Worm (Caenorhabditis elegans) whole organism, L2 larva: Measurements from ENCODE around the gene bcs-1.

Experiments
- C34F6.9 ChIP-seq: fragments of 150-350 bp; optimal IDR thresholded peaks from 2 replicates; lab custom pipeline; 2014; ENCODE audit warnings: missing biosample characterization, missing genetic modification characterization
- F13H6.1 ChIP-seq: sonication (generic microtip); optimal IDR thresholded peaks from 2 replicates; lab custom pipeline; 2016; ENCODE audit warnings: missing genetic modification characterization, missing compliant biosample characterization
- Y55F3AM.14 ChIP-seq: fragments of 200-800 bp; sonication (Bioruptor generic); optimal IDR thresholded peaks from 2 replicates; lab custom pipeline; 2018; ENCODE audit warnings: mild to moderate bottlenecking, missing genetic modification characterization, missing compliant biosample characterization
- ZK546.5 ChIP-seq: sonication (generic microtip); optimal IDR thresholded peaks from 2 replicates; lab custom pipeline; 2017; ENCODE audit warnings: missing biosample characterization, missing genetic modification characterization
- alr-1 ChIP-seq: fragments of 150-350 bp; optimal IDR thresholded peaks from 2 replicates; lab custom pipeline; 2014; ENCODE audit warnings: missing biosample characterization, missing genetic modification characterization
- aly-2 ChIP-seq: fragments of 150-350 bp; optimal IDR thresholded peaks from 2 replicates; lab custom pipeline; 2014; ENCODE audit warnings: missing biosample characterization, missing genetic modification characterization
- ama-1 ChIP-seq: fragments of 150-350 bp; optimal IDR thresholded peaks from 2 replicates; lab custom pipeline; 2018; ENCODE audit warnings: inconsistent platforms
- blmp-1 ChIP-seq: sonication (generic microtip); optimal IDR thresholded peaks from 2 replicates; lab custom pipeline; 2017; ENCODE audit warnings: missing genetic modification characterization, mild to moderate bottlenecking, missing compliant biosample characterization, antibody characterized with exemption, moderate library complexity; ENCODE audit not compliant: insufficient read depth
- ceh-16 ChIP-seq: fragments of 150-350 bp; optimal IDR thresholded peaks from 2 replicates; lab custom pipeline; 2014; ENCODE audit warnings: missing biosample characterization, missing genetic modification characterization
- ceh-82 ChIP-seq: fragments of 150-350 bp; optimal IDR thresholded peaks from 2 replicates; lab custom pipeline; 2014; ENCODE audit warnings: missing biosample characterization, missing genetic modification characterization
- crh-2 ChIP-seq: sonication (generic microtip); optimal IDR thresholded peaks from 2 replicates; lab custom pipeline; 2017; ENCODE audit warnings: missing biosample characterization, missing genetic modification characterization
- dmd-4 ChIP-seq: sonication (generic microtip); optimal IDR thresholded peaks from 2 replicates; lab custom pipeline; 2017; ENCODE audit warnings: missing biosample characterization, missing genetic modification characterization
- egl-27 ChIP-seq: sonication (generic microtip); optimal IDR thresholded peaks from 3 replicates; lab custom pipeline; 2017; ENCODE audit warnings: missing biosample characterization, missing genetic modification reagents, missing genetic modification characterization
- elt-1 ChIP-seq: fragments of 150-350 bp; optimal IDR thresholded peaks from 2 replicates; lab custom pipeline; 2014; ENCODE audit warnings: missing biosample characterization, missing genetic modification characterization
- elt-3 ChIP-seq: sonication (generic microtip); optimal IDR thresholded peaks from 2 replicates; lab custom pipeline; 2017; ENCODE audit warnings: missing biosample characterization, missing genetic modification characterization
- fos-1 ChIP-seq: fragments of 150-350 bp; optimal IDR thresholded peaks from 2 replicates; lab custom pipeline; 2014; ENCODE audit warnings: missing biosample characterization, missing genetic modification characterization
- gmeb-1 ChIP-seq: fragments of 150-350 bp; optimal IDR thresholded peaks from 2 replicates; lab custom pipeline; 2014; ENCODE audit warnings: missing biosample characterization, missing genetic modification characterization
- lin-11 ChIP-seq: fragments of 150-350 bp; sonication (generic microtip); optimal IDR thresholded peaks from 2 replicates; lab custom pipeline; 2014; ENCODE audit warnings: missing biosample characterization, missing genetic modification characterization, inconsistent platforms, mixed read lengths
- lin-39 ChIP-seq: fragments of 150-350 bp; optimal IDR thresholded peaks from 2 replicates; lab custom pipeline; 2014; ENCODE audit warnings: missing biosample characterization, missing genetic modification reagents, missing genetic modification characterization
- lsy-2 ChIP-seq, 2 experiments: fragments of 150-350 bp in 1 of 2; sonication (generic microtip) in 1 of 2; optimal IDR thresholded peaks; 2 replicates each; lab custom pipeline; 2014 to 2017; ENCODE audit warnings: missing biosample characterization in 2 of 2, missing genetic modification characterization in 2 of 2
- mab-5 ChIP-seq: fragments of 150-350 bp; optimal IDR thresholded peaks from 2 replicates; lab custom pipeline; 2014; ENCODE audit warnings: missing biosample characterization, missing genetic modification characterization
- mbf-1 ChIP-seq: sonication (generic microtip); optimal IDR thresholded peaks from 2 replicates; lab custom pipeline; 2017; ENCODE audit warnings: missing biosample characterization, missing genetic modification characterization
- mdl-1 ChIP-seq, 2 experiments: fragments of 150-350 bp in 1 of 2; sonication (generic microtip) in 1 of 2; optimal IDR thresholded peaks; 2 replicates each; lab custom pipeline; 2017; ENCODE audit warnings: missing biosample characterization in 2 of 2, missing genetic modification characterization in 2 of 2
- nhr-10 ChIP-seq: sonication (generic microtip); optimal IDR thresholded peaks from 2 replicates; lab custom pipeline; 2017; ENCODE audit warnings: missing biosample characterization, missing genetic modification characterization
- nhr-11 ChIP-seq: fragments of 150-350 bp; optimal IDR thresholded peaks from 2 replicates; lab custom pipeline; 2014; ENCODE audit warnings: missing biosample characterization, missing genetic modification characterization
- nhr-12 ChIP-seq: fragments of 150-350 bp; optimal IDR thresholded peaks from 2 replicates; lab custom pipeline; 2014; ENCODE audit warnings: missing biosample characterization, missing genetic modification characterization
- nhr-129 ChIP-seq: fragments of 150-350 bp; optimal IDR thresholded peaks from 2 replicates; lab custom pipeline; 2014; ENCODE audit warnings: missing biosample characterization, missing genetic modification characterization
- nhr-21 ChIP-seq: fragments of 150-350 bp; optimal IDR thresholded peaks from 2 replicates; lab custom pipeline; 2014; ENCODE audit warnings: missing biosample characterization, missing genetic modification characterization
- nhr-23 ChIP-seq: fragments of 150-350 bp; optimal IDR thresholded peaks from 2 replicates; lab custom pipeline; 2014; ENCODE audit warnings: missing biosample characterization, missing genetic modification reagents, missing genetic modification characterization
- nhr-25 ChIP-seq: fragments of 150-350 bp; sonication (generic microtip); optimal IDR thresholded peaks from 3 replicates; lab custom pipeline; 2014; ENCODE audit warnings: missing biosample characterization, missing genetic modification characterization
- nhr-6 ChIP-seq: fragments of 150-350 bp; optimal IDR thresholded peaks from 2 replicates; lab custom pipeline; 2014; ENCODE audit warnings: missing biosample characterization, missing genetic modification characterization
- nhr-77 ChIP-seq: fragments of 150-350 bp; optimal IDR thresholded peaks from 2 replicates; lab custom pipeline; 2014; ENCODE audit warnings: missing biosample characterization, missing genetic modification characterization
- peb-1 ChIP-seq: fragments of 150-350 bp; optimal IDR thresholded peaks from 2 replicates; lab custom pipeline; 2014; ENCODE audit warnings: missing biosample characterization, missing genetic modification characterization
- sem-4 ChIP-seq: fragments of 150-350 bp; optimal IDR thresholded peaks from 2 replicates; lab custom pipeline; 2014; ENCODE audit warnings: missing biosample characterization, missing genetic modification reagents, missing genetic modification characterization
- skn-1 ChIP-seq: sonication (generic microtip); optimal IDR thresholded peaks from 2 replicates; lab custom pipeline; 2017; ENCODE audit warnings: missing biosample characterization, missing genetic modification characterization
- sma-3 ChIP-seq: sonication (generic microtip); optimal IDR thresholded peaks from 2 replicates; lab custom pipeline; 2016; ENCODE audit warnings: missing genetic modification reagents, missing genetic modification characterization, missing compliant biosample characterization
- sma-9 ChIP-seq, 2 experiments: fragments of 150-350 bp in 1 of 2; sonication (generic microtip) in 1 of 2; optimal IDR thresholded peaks; 2 replicates each; lab custom pipeline; 2014 to 2016; ENCODE audit warnings: missing genetic modification characterization in 2 of 2, mild to moderate bottlenecking in 1 of 2, missing biosample characterization in 1 of 2, missing compliant biosample characterization in 1 of 2, missing genetic modification reagents in 1 of 2, moderate library complexity in 1 of 2
- snpc-4 ChIP-seq: fragments of 150-350 bp; optimal IDR thresholded peaks from 2 replicates; lab custom pipeline; 2014; ENCODE audit warnings: missing biosample characterization, missing genetic modification characterization
- unc-39 ChIP-seq: fragments of 150-350 bp; optimal IDR thresholded peaks from 2 replicates; lab custom pipeline; 2014; ENCODE audit warnings: missing biosample characterization, missing genetic modification characterization
- unc-55 ChIP-seq: fragments of 150-350 bp; sonication (generic microtip); optimal IDR thresholded peaks from 3 replicates; lab custom pipeline; 2014; ENCODE audit warnings: missing biosample characterization, missing genetic modification reagents, missing genetic modification characterization
- unc-62 ChIP-seq: fragments of 150-350 bp; optimal IDR thresholded peaks from 2 replicates; lab custom pipeline; 2014; ENCODE audit warnings: missing biosample characterization, missing genetic modification reagents, missing genetic modification characterization
- zag-1 ChIP-seq: fragments of 150-350 bp; optimal IDR thresholded peaks from 2 replicates; lab custom pipeline; 2014; ENCODE audit warnings: missing biosample characterization, missing genetic modification characterization
- ztf-1 ChIP-seq: fragments of 200-800 bp; sonication (Bioruptor generic); conservative IDR thresholded peaks from 2 replicates; pipeline ENCODE4 v1.3.6; 2022; ENCODE audit warnings: missing genetic modification characterization, missing compliant biosample characterization
- ztf-11 ChIP-seq: sonication (generic microtip); optimal IDR thresholded peaks from 2 replicates; lab custom pipeline; 2017; ENCODE audit warnings: missing biosample characterization, missing genetic modification characterization
- ztf-4 ChIP-seq: fragments of 150-350 bp; optimal IDR thresholded peaks from 2 replicates; lab custom pipeline; 2014; ENCODE audit warnings: missing biosample characterization, missing genetic modification characterization

Gene bcs-1

DNA sequence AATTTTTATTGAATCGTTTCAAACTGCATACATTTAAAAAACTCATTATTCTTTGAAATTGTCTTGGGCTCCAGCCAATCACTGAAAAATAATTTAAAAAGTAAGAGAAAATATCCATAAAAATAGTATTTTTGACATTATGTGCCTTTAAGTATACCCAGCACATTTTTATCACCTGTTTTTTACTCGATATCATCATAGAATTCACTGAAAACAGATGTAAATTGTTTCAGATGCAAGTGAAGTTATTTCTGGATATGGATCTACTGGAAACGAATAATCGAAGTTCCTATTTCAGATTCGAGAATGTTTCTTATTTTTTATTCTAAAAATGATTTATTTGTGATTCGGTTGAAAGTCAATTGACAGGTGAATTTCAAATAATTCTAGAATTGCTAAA is 16.3 kb upstream of the bcs-1 start:
- TF ChIP-seq egl-27: no peak
- no peak for TF ChIP-seq nhr-10 (tag; lab: Kevin White, UChicago)
- TF ChIP-seq gmeb-1 (tag; lab: Kevin White, UChicago): no peak
- TF ChIP-seq ceh-16 (tag; lab: Kevin White, UChicago): no peak
- no peak for TF ChIP-seq mbf-1 (tag; lab: Kevin White, UChicago)
- no peak for TF ChIP-seq mab-5 (tag; lab: Kevin White, UChicago)
- no peak for TF ChIP-seq ztf-1 (GFP tag; lab: Robert Waterston, UW)
- no peak for TF ChIP-seq sma-3 (GFP tag; lab: Kevin White, UChicago)
- TF ChIP-seq nhr-11 (tag; lab: Kevin White, UChicago): no peak
- TF ChIP-seq zag-1 (tag; lab: Kevin White, UChicago): no peak
- TF ChIP-seq nhr-25 (tag; lab: Kevin White, UChicago): no peak
- no peak for TF ChIP-seq skn-1 (tag; lab: Kevin White, UChicago)
- no peak for TF ChIP-seq unc-55 (GFP tag; lab: Kevin White, UChicago)

DNA sequence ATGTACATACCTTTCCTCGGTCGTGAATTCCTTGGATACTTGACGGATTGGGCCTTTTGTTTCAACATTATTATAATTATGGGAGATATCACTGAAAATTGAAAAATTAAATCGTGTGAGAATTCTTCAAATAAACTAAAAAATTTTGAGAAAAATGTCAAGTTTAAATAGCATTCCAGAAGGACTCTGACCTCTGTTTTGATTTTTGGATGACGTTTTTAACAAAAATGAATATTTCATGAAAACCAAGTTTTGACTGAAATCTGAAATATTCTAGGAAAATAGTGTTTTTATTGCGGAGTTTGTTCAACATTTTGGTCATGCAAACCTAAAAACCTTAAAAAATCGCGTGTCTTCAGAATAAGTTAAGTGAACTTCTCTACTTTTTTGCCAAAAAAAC is 14.7 kb upstream of the bcs-1 start, which contains the start of gene glb-27:
glb-27 (minus strand) TSS at position 101 of the 400 bp plus-strand sequence.
- TF ChIP-seq nhr-6 (tag; lab: Kevin White, UChicago): no peak

- TF ChIP-seq lsy-2 (tag; optimal IDR thresholded peaks at IDR 0.05; lab: Kevin White, UChicago): peak in 1 of 2 experiments; percentile 41
- TF ChIP-seq nhr-6 (tag; lab: Kevin White, UChicago): no peak
- TF ChIP-seq fos-1 (tag; lab: Kevin White, UChicago): no peak
Observed at ce11 chrII:8559188-8559587, 11.7 kb upstream of the bcs-1 start.

ce11 chrII:8561227-8561626 is 9.7 kb upstream of the bcs-1 start, which contains the start of gene iff-2:
TSS of gene iff-2 (minus strand) at chrII:8561367.
- TF ChIP-seq nhr-10 (tag; lab: Kevin White, UChicago) (peak; percentile 92), nhr-129 (tag; lab: Kevin White, UChicago) (peak; percentile 99), C34F6.9 (tag; lab: Kevin White, UChicago) (peak; percentile 100), mab-5 (tag; lab: Kevin White, UChicago) (peak; percentile 97), Y55F3AM.14 (peak; percentile 96), nhr-21 (tag; lab: Kevin White, UChicago) (peak; percentile 99), mdl-1 (tag; optimal IDR thresholded peaks at IDR 0.05; lab: Kevin White, UChicago) (peak; percentile 93 to 99), blmp-1 (tag; lab: Kevin White, UChicago) (peak; percentile 97), lsy-2 (tag; optimal IDR thresholded peaks at IDR 0.05; lab: Kevin White, UChicago) (peak; percentile 94 to 98), mbf-1 (tag; lab: Kevin White, UChicago) (no peak), nhr-12 (tag; lab: Kevin White, UChicago) (peak; percentile 65), unc-62 (GFP tag; lab: Kevin White, UChicago) (peak; percentile 92), sma-9 (GFP tag; optimal IDR thresholded peaks at IDR 0.05; lab: Kevin White, UChicago) (peak; percentile 99), sma-9 (tag; optimal IDR thresholded peaks at IDR 0.05; lab: Kevin White, UChicago) (no peak), gmeb-1 (tag; lab: Kevin White, UChicago) (peak; percentile 98), ztf-11 (peak; percentile 37), ZK546.5 (tag; lab: Kevin White, UChicago) (peak; percentile 93), ama-1 (lab: Kevin White, UChicago) (peak; percentile 89), peb-1 (tag; lab: Kevin White, UChicago) (peak; percentile 61), nhr-77 (peak; percentile 89), fos-1 (tag; lab: Kevin White, UChicago) (peak; percentile 99), aly-2 (tag; lab: Kevin White, UChicago) (no peak), sma-3 (GFP tag; lab: Kevin White, UChicago) (peak; percentile 100), unc-39 (peak; percentile 88), zag-1 (tag; lab: Kevin White, UChicago) (peak; percentile 99), crh-2 (tag; lab: Kevin White, UChicago) (peak; percentile 100), elt-1 (tag; lab: Kevin White, UChicago) (no peak), sem-4 (peak; percentile 99), alr-1 (tag; lab: Kevin White, UChicago) (no peak), nhr-25 (tag; lab: Kevin White, UChicago) (peak; percentile 99), nhr-11 (tag; lab: Kevin White, UChicago) (peak; percentile 22), ceh-82 (tag; lab: Kevin White, UChicago) (peak; percentile 92), lin-11 (tag; lab: Kevin White, UChicago) (peak; percentile 100), egl-27 (peak; percentile 98), F13H6.1 (peak; percentile 99), snpc-4 (peak; percentile 93), ztf-1 (GFP tag; lab: Robert Waterston, UW) (no peak), nhr-23 (tag; lab: Kevin White, UChicago) (no peak), ceh-16 (tag; lab: Kevin White, UChicago) (peak; percentile 99), ztf-4 (peak; percentile 99), elt-3 (tag; lab: Kevin White, UChicago) (no peak), nhr-6 (tag; lab: Kevin White, UChicago) (peak; percentile 99), lin-39 (tag; lab: Kevin White, UChicago) (no peak), skn-1 (tag; lab: Kevin White, UChicago) (peak; percentile 94), dmd-4 (tag; lab: Kevin White, UChicago) (no peak)
